Worm (Caenorhabditis elegans): ENCODE measurements around the gene gpa-2.

ce11 chrV:8394357-8394850 lies 23.6 kb downstream of the gpa-2 start, which contains the start of the genes pho-6 and F52E1.3:
- no peak for TF ChIP-seq ama-1 (optimal IDR thresholded peaks at IDR 0.05)
- TF ChIP-seq flt-1 (GFP tag; IDR thresholded peaks at IDR 0.05): no peak
- TF ChIP-seq ceh-36 (tag; optimal IDR thresholded peaks at IDR 0.05): no peak
- TF ChIP-seq hmbx-1 (tag; optimal IDR thresholded peaks at IDR 0.05): no peak
- no peak for TF ChIP-seq scrt-1 (GFP tag; IDR thresholded peaks at IDR 0.05)
- no peak for TF ChIP-seq ceh-13 (GFP tag; optimal IDR thresholded peaks at IDR 0.05)
- TF ChIP-seq F13C5.2 (tag; optimal IDR thresholded peaks at IDR 0.05): no peak

Measured in whole organism, early embryonic.